Fruit fly (Drosophila melanogaster): Measurements from ENCODE around the gene Taf10b.

The Taf10b gene

dm6 chr2L:2754437-2755322, 13.0 kb downstream of the Taf10b start (continued):
- TF ChIP-seq CG11093 (GFP tag; IDR thresholded peaks at IDR 0.05) (no peak), CG2889 (GFP tag; IDR thresholded peaks at IDR 0.05) (no peak), Dad (GFP tag; optimal IDR thresholded peaks at IDR 0.05) (peak; percentile 73), dm (GFP tag; optimal IDR thresholded peaks at IDR 0.05) (peak; percentile 58), D (optimal IDR thresholded peaks at IDR 0.05) (peak; percentile 27), D (GFP tag; optimal IDR thresholded peaks at IDR 0.05) (peak; percentile 78), Gsc (GFP tag; IDR thresholded peaks at IDR 0.05) (no peak), bowl (GFP tag; IDR thresholded peaks at IDR 0.05) (no peak), hb (GFP tag; IDR thresholded peaks at IDR 0.05; ENCODE audit: partially characterized antibody) (no peak), abd-A (tag; optimal IDR thresholded peaks at IDR 0.05) (peak; percentile 82), CG1233 (GFP tag; optimal IDR thresholded peaks at IDR 0.05) (peak; percentile 83), CG10462 (GFP tag; optimal IDR thresholded peaks at IDR 0.05) (peak; percentile 59), CG13624 (GFP tag; optimal IDR thresholded peaks at IDR 0.05) (peak; percentile 82), CG31441 (GFP tag; IDR thresholded peaks at IDR 0.05) (no peak), CG10209 (GFP tag; optimal IDR thresholded peaks at IDR 0.05) (peak; percentile 81), da (GFP tag; optimal IDR thresholded peaks at IDR 0.05) (peak; percentile 72), H2.0 (GFP tag; IDR thresholded peaks at IDR 0.05) (no peak), CG6813 (GFP tag; optimal IDR thresholded peaks at IDR 0.05) (peak; percentile 79), tup (GFP tag; optimal IDR thresholded peaks at IDR 0.05) (no peak), MTF-1 (GFP tag; optimal IDR thresholded peaks at IDR 0.05; ENCODE audit: borderline replicate concordance) (peak; percentile 82), p53 (GFP tag; optimal IDR thresholded peaks at IDR 0.05) (peak; percentile 54), HLH54F (GFP tag; optimal IDR thresholded peaks at IDR 0.05) (peak; percentile 76), tgo (GFP tag; IDR thresholded peaks at IDR 0.05) (no peak), BtbVII (GFP tag; optimal IDR thresholded peaks at IDR 0.05) (peak; percentile 93), cato (GFP tag; optimal IDR thresholded peaks at IDR 0.05; ENCODE audit: borderline replicate concordance) (peak; percentile 75), CG10959 (GFP tag; IDR thresholded peaks at IDR 0.05) (no peak), grn (GFP tag; optimal IDR thresholded peaks at IDR 0.05) (peak; percentile 50), CG33213 (GFP tag; optimal IDR thresholded peaks at IDR 0.05) (peak; percentile 64), sr (GFP tag; IDR thresholded peaks at IDR 0.05) (no peak), CG12155 (GFP tag; optimal IDR thresholded peaks at IDR 0.05) (peak; percentile 62), crol (GFP tag; IDR thresholded peaks at IDR 0.05) (no peak), onecut (GFP tag; IDR thresholded peaks at IDR 0.05) (peak; percentile 61; the same call in 1 of the 2 replicates), lab (GFP tag; optimal IDR thresholded peaks at IDR 0.05) (peak; percentile 90), vvl (GFP tag; IDR thresholded peaks at IDR 0.05) (no peak), E2f1 (GFP tag; IDR thresholded peaks at IDR 0.05) (no peak), pb (GFP tag; optimal IDR thresholded peaks at IDR 0.05) (peak; percentile 70), Asciz (GFP tag; optimal IDR thresholded peaks at IDR 0.05) (peak; percentile 76), CG34376 (GFP tag; optimal IDR thresholded peaks at IDR 0.05) (peak; percentile 78), CG17612 (GFP tag; IDR thresholded peaks at IDR 0.05) (no peak), z (GFP tag; IDR thresholded peaks at IDR 0.05) (no peak), Lim3 (GFP tag; IDR thresholded peaks at IDR 0.05) (no peak), ato (GFP tag; IDR thresholded peaks at IDR 0.05; ENCODE audit: partially characterized antibody) (no peak), CG18619 (GFP tag; optimal IDR thresholded peaks at IDR 0.05) (peak; percentile 83), chm (GFP tag; IDR thresholded peaks at IDR 0.05) (no peak), CG34422 (GFP tag; IDR thresholded peaks at IDR 0.05) (no peak), Dfd (GFP tag; optimal IDR thresholded peaks at IDR 0.05) (peak in 1 of 2 experiments; percentile 14), CG6689 (GFP tag; IDR thresholded peaks at IDR 0.05) (no peak), CG6683 (GFP tag; optimal IDR thresholded peaks at IDR 0.05) (peak; percentile 75), gcm (GFP tag; optimal IDR thresholded peaks at IDR 0.05) (peak; percentile 75), PHDP (tag; optimal IDR thresholded peaks at IDR 0.05) (peak; percentile 86)

Data from whole organism, embryonic.